Worm (Caenorhabditis elegans) whole organism, midembryonic: ENCODE data around the gene tbh-1.

Experiments
- T22C8.4 ChIP-seq: fragments of 200-800 bp; sonication (Bioruptor generic); IDR thresholded peaks from 2 replicates; pipeline ENCODE4 v1.3.6; 2022; ENCODE audit warnings: missing genetic modification characterization, missing compliant biosample characterization
- cog-1 ChIP-seq: sonication (generic microtip); optimal IDR thresholded peaks from 2 replicates; lab custom pipeline; 2016; ENCODE audit warnings: missing genetic modification characterization, missing compliant biosample characterization
- flt-1 ChIP-seq: fragments of 200-800 bp; sonication (Bioruptor generic); IDR thresholded peaks from 2 replicates; pipeline ENCODE4 v1.3.6; 2022; ENCODE audit warnings: missing genetic modification characterization, missing compliant biosample characterization
- klf-2 ChIP-seq: fragments of 200-800 bp; sonication (Bioruptor generic); conservative IDR thresholded peaks from 2 replicates; pipeline ENCODE4 v1.3.6; 2022; ENCODE audit warnings: missing genetic modification reagents, missing genetic modification characterization, missing compliant biosample characterization
- med-1 ChIP-seq: sonication (generic microtip); optimal IDR thresholded peaks from 2 replicates; lab custom pipeline; 2017; ENCODE audit warnings: missing genetic modification characterization, mild to moderate bottlenecking, missing compliant biosample characterization, antibody characterized with exemption, missing genetic modification reagents; ENCODE audit not compliant: insufficient read depth
- ref-1 ChIP-seq: fragments of 200-800 bp; sonication (Bioruptor generic); conservative IDR thresholded peaks from 2 replicates; pipeline ENCODE4 v1.3.6; 2022; ENCODE audit warnings: missing genetic modification reagents, missing genetic modification characterization, missing compliant biosample characterization
- tab-1 ChIP-seq: fragments of 200-800 bp; sonication (Bioruptor generic); IDR thresholded peaks from 2 replicates; pipeline ENCODE4 v1.3.6; 2022; ENCODE audit warnings: missing genetic modification characterization, missing compliant biosample characterization
- ztf-23 ChIP-seq: fragments of 200-800 bp; sonication (Bioruptor generic); IDR thresholded peaks from 2 replicates; pipeline ENCODE4 v1.3.6; 2022; ENCODE audit warnings: missing genetic modification reagents, missing genetic modification characterization, missing compliant biosample characterization
- ztf-29 ChIP-seq: fragments of 200-800 bp; sonication (Bioruptor generic); IDR thresholded peaks from 2 replicates; pipeline ENCODE4 v1.3.6; 2022; ENCODE audit warnings: missing genetic modification reagents, missing genetic modification characterization, missing compliant biosample characterization

Gene tbh-1

ce11 chrX:15536017-15536416 is 31.3 kb upstream of the tbh-1 start:
- TF ChIP-seq klf-2: no peak

- TF ChIP-seq ztf-29 (GFP tag; lab: Robert Waterston, UW) (peak; percentile 13; the same call in 1 of the 2 replicates), klf-2 (no peak)
Measured at ce11 chrX:15535190-15535636, 30.5 kb upstream of the tbh-1 start.

ce11 chrX:15533847-15534246 is 29.2 kb upstream of the tbh-1 start:
- 0 out of 2 replicates have a peak, but pooled peaks have one; percentile 23 for TF ChIP-seq flt-1 (GFP tag; lab: Robert Waterston, UW)

- TF ChIP-seq med-1 (GFP tag; lab: Kevin White, UChicago) (no peak), ref-1 (GFP tag; lab: Robert Waterston, UW) (no peak), flt-1 (GFP tag; lab: Robert Waterston, UW) (no peak)
Measured at ce11 chrX:15533260-15533659, 28.6 kb upstream of the tbh-1 start.

ce11 chrX:15528472-15528871 is 23.8 kb upstream of the tbh-1 start:
- TF ChIP-seq ref-1 (GFP tag; lab: Robert Waterston, UW) (no peak), cog-1 (tag; lab: Kevin White, UChicago) (no peak), T22C8.4 (no peak), med-1 (GFP tag; lab: Kevin White, UChicago) (no peak), ztf-23 (GFP tag; lab: Robert Waterston, UW) (no peak), flt-1 (GFP tag; lab: Robert Waterston, UW) (no peak), tab-1 (GFP tag; lab: Robert Waterston, UW) (no peak), klf-2 (no peak), ztf-29 (GFP tag; lab: Robert Waterston, UW) (no peak)

ce11 chrX:15515798-15516197 is 11.1 kb upstream of the tbh-1 start:
- no peak for TF ChIP-seq med-1 (GFP tag; lab: Kevin White, UChicago)
- TF ChIP-seq ref-1 (GFP tag; lab: Robert Waterston, UW): no peak
- no peak for TF ChIP-seq tab-1 (GFP tag; lab: Robert Waterston, UW)
- no peak for TF ChIP-seq ztf-29 (GFP tag; lab: Robert Waterston, UW)
- no peak for TF ChIP-seq ztf-23 (GFP tag; lab: Robert Waterston, UW)
- TF ChIP-seq T22C8.4: no peak
- TF ChIP-seq klf-2: no peak
- no peak for TF ChIP-seq flt-1 (GFP tag; lab: Robert Waterston, UW)
- no peak for TF ChIP-seq cog-1 (tag; lab: Kevin White, UChicago)

- TF ChIP-seq T22C8.4 (no peak), ref-1 (GFP tag; lab: Robert Waterston, UW) (peak; percentile 45; the same call in 1 of the 2 replicates), tab-1 (GFP tag; lab: Robert Waterston, UW) (peak; percentile 49; the same call in 1 of the 2 replicates)
Measured at ce11 chrX:15514547-15514946, 9.9 kb upstream of the tbh-1 start.

ce11 chrX:15509681-15510080 is 5.0 kb upstream of the tbh-1 start, which contains the start of gene eat-20:
eat-20 (plus strand) TSS chrX:15510011.
- TF ChIP-seq ztf-29 (GFP tag; lab: Robert Waterston, UW): no peak
- TF ChIP-seq klf-2: no peak
- TF ChIP-seq ztf-23 (GFP tag; lab: Robert Waterston, UW): no peak
- TF ChIP-seq cog-1 (tag; lab: Kevin White, UChicago): no peak
- TF ChIP-seq med-1 (GFP tag; lab: Kevin White, UChicago): no peak
- no peak for TF ChIP-seq tab-1 (GFP tag; lab: Robert Waterston, UW)
- TF ChIP-seq flt-1 (GFP tag; lab: Robert Waterston, UW): no peak
- TF ChIP-seq T22C8.4: no peak
- TF ChIP-seq ref-1 (GFP tag; lab: Robert Waterston, UW): no peak

- peak; percentile 7 for TF ChIP-seq cog-1 (tag; lab: Kevin White, UChicago)
- no peak for TF ChIP-seq T22C8.4
- peak; percentile 54; the same call in 1 of the 2 replicates for TF ChIP-seq flt-1 (GFP tag; lab: Robert Waterston, UW)
- TF ChIP-seq ref-1 (GFP tag; lab: Robert Waterston, UW): no peak
Measured at ce11 chrX:15507830-15508347, 3.2 kb upstream of the tbh-1 start, which contains the start of gene zipt-7.2. zipt-7.2 (minus strand) TSS chrX:15507880.

ce11 chrX:15502455-15503174 is 2.1 kb downstream of the tbh-1 start, which contains the start of gene H13N06.7:
H13N06.7 (plus strand) TSS chrX:15503124.
- no peak for TF ChIP-seq T22C8.4
- no peak for TF ChIP-seq ref-1 (GFP tag; lab: Robert Waterston, UW)

- no peak for TF ChIP-seq ref-1 (GFP tag; lab: Robert Waterston, UW)
- TF ChIP-seq ztf-29 (GFP tag; lab: Robert Waterston, UW): no peak
- TF ChIP-seq tab-1 (GFP tag; lab: Robert Waterston, UW): no peak
- no peak for TF ChIP-seq klf-2
- TF ChIP-seq cog-1 (tag; lab: Kevin White, UChicago): no peak
- no peak for TF ChIP-seq ztf-23 (GFP tag; lab: Robert Waterston, UW)
- no peak for TF ChIP-seq T22C8.4
- TF ChIP-seq flt-1 (GFP tag; lab: Robert Waterston, UW): no peak
- no peak for TF ChIP-seq med-1 (GFP tag; lab: Kevin White, UChicago)
Measured at ce11 chrX:15496927-15497605, 7.6 kb downstream of the tbh-1 start, which contains the start of gene suox-1. suox-1 (plus strand) TSS chrX:15497555.
